Fruit fly (Drosophila melanogaster) Kc167 (cell line): ENCODE measurements around the gene Rhp.

Source experiments
- Myc ChIP-seq: fragments of >200 bp; optimal IDR thresholded peaks from 2 replicates; lab custom pipeline; 2017; ENCODE audit warnings: missing external identifiers
- Sin3A ChIP-seq: fragments of >200 bp; optimal IDR thresholded peaks from 2 replicates; lab custom pipeline; 2018; ENCODE audit warnings: missing external identifiers
- h ChIP-seq: fragments of >200 bp; optimal IDR thresholded peaks from 3 replicates; lab custom pipeline; 2018; ENCODE audit warnings: missing external identifiers
- insv ChIP-seq: fragments of >200 bp; optimal IDR thresholded peaks from 3 replicates; lab custom pipeline; 2018; ENCODE audit warnings: missing external identifiers
- psq ChIP-seq: fragments of >200 bp; optimal IDR thresholded peaks from 2 replicates; lab custom pipeline; 2017; ENCODE audit warnings: missing external identifiers
- ttk ChIP-seq: sonication (Bioruptor generic); optimal IDR thresholded peaks from 2 replicates; lab custom pipeline; 2017; ENCODE audit warnings: missing external identifiers

The Rhp gene

DNA sequence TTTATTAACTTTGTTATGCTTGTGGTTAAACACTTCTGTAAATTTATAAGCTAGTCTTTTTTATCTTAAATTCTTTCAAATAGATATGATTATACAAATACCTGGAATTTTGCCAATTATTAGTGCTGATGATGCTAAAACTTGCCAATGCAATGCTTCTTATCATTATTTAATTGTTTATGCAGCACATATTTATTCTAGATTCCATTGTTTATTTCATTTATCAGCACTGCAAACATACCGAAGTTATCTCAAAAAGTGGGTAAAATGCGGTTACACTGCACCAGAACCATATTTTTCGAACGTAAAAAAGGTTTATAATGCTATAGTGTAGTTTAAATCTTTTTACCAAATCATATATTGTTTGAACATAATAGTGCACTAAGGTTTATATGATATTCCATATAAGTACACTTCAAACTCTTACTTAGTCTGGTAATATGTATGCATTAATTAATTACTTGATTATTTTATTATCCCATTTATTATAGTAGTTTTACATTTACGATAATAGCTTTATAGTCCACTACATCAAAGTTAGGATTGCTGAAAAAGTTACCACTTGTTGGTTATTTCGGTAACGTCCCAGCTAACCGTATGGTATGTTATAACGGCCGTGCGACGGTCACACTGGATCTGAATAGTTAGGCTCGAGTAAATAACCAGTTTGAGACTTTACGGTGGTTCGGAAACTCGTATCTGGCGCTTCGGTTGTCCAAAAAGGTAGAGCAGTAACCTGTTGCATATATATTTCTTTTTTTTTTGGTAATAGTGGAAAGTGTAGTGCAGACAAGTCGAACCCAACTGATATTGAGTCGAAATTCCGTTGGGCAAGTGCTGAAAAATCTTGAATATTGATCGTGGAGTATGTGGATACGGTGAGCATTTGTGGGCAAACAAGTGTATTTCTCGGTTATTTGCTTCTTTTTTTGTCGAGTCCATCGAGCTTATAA lies at the start of gene Rhp:
Rhp (plus strand) TSS at position 663 of the 953 bp plus-strand sequence.
- TF ChIP-seq insv (lab: Kevin White, UChicago) (no peak), psq (lab: Kevin White, UChicago) (no peak), ttk (lab: Kevin White, UChicago) (no peak), h (no peak), Sin3A (lab: Kevin White, UChicago) (no peak), Myc (lab: Kevin White, UChicago) (no peak)

DNA sequence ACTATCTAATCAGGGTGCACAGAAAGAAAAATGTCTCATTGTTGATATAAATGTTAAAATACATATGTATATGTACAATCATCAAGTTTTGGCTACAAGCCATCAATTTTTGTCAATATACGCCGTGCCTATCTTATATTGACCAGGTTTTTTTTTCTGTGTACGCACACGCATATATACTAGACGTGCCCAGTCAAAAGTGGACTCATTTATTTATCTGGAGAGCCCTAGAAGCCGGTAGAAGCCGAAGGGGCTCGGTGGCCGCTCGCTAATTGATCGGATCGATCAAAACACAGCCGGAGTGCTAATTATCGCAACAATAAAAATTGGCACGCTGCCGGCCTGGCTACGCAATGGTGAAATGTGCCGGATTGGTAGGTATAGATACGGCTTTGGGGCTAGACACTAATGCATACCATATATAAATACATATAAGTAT lies 48.4 kb upstream of the Rhp start:
- TF ChIP-seq insv (lab: Kevin White, UChicago) (no peak), Myc (lab: Kevin White, UChicago) (no peak)

DNA sequence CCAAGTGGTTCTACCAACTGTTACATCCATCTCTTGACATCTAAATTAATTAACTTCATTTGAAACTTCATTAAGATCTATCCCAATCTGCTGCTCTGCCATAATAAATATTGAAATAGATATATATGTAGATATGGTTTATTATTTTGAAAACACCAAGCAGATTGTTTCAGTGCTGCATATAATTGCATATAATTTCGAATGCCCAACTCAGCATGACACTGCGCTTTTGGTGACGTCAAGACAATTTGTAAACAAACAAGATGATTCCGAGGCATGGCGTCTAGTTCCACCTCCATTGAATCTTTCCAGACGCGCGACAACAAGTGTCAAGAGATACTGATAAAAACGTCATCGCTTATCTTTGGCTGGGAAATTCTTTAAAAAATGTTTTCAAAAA lies 47.8 kb upstream of the Rhp start:
- TF ChIP-seq h (no peak), ttk (lab: Kevin White, UChicago) (no peak), insv (lab: Kevin White, UChicago) (no peak), Myc (lab: Kevin White, UChicago) (no peak), psq (lab: Kevin White, UChicago) (no peak), Sin3A (lab: Kevin White, UChicago) (no peak)

DNA sequence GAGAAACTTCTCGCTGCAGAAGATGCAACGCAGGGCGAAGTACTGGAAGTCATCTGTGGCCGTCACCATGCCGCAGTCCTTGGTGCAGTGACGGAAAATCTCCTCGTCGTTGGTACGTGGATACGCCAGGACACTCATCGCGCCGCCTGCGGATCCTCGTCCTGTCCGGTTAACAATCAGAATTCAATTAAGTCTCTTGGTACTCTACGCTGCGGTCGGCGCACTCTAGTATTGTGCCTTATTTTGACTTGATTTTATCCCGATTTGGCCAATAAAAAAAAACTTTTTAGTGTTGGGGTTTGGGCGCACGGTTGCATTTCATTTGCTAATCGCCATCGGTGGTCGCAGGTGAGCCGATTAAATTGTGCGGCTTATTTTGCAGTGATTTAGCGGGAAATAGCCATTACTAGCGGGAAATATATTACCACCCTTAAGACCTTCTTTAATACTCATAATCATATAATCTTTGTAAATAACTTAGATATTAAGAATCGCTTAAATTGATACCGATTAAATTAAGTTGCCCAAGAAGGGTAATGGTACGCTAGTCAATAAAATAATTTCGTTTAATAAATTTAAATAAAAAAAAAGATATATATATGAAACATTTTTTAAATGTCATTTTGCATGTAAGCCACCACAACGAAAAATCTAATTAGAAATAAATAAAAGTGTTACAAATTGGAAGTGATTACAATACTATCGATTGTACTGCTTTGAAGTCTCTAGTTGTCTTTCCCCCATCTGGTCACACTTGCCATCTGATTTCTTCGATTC lies 42.6 kb upstream of the Rhp start, which contains the start of the genes CG8944 and CCT6:
CG8944 (minus strand) TSS at position 327 of the 777 bp plus-strand sequence.
CCT6 (plus strand) TSS at position 744 of the 777 bp plus-strand sequence.
- TF ChIP-seq Myc (lab: Kevin White, UChicago) = no peak
- TF ChIP-seq psq (lab: Kevin White, UChicago) = no peak
- TF ChIP-seq Sin3A (lab: Kevin White, UChicago) = no peak
- no peak for TF ChIP-seq ttk (lab: Kevin White, UChicago)
- no peak for TF ChIP-seq h
- TF ChIP-seq insv (lab: Kevin White, UChicago) = no peak

DNA sequence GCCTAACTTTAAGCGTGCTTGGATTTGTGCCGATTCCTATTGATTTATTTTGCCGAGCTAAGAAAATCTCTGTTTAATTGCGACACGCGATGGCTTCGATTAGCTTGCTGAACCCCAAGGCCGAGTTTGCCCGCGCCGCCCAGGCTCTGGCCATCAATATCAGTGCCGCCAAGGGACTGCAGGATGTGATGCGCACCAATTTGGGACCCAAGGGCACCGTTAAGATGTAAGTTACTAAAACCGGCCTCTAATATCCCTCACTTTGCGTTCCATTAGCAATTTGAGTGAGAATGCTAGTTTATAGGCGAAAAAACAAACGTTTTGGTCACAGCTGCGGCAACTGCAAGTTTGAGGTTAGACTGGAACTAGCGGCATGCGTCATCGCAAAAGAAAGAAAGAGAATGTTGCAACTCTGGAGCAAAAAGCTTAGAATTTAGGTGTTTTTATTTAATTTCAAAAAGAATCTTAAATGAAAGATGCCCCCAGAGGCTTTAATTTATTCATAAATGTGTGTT lies 42.0 kb upstream of the Rhp start:
- TF ChIP-seq h = no peak
- TF ChIP-seq insv (lab: Kevin White, UChicago) = no peak
- TF ChIP-seq ttk (lab: Kevin White, UChicago) = no peak
- TF ChIP-seq psq (lab: Kevin White, UChicago) = no peak
- no peak for TF ChIP-seq Myc (lab: Kevin White, UChicago)
- no peak for TF ChIP-seq Sin3A (lab: Kevin White, UChicago)

DNA sequence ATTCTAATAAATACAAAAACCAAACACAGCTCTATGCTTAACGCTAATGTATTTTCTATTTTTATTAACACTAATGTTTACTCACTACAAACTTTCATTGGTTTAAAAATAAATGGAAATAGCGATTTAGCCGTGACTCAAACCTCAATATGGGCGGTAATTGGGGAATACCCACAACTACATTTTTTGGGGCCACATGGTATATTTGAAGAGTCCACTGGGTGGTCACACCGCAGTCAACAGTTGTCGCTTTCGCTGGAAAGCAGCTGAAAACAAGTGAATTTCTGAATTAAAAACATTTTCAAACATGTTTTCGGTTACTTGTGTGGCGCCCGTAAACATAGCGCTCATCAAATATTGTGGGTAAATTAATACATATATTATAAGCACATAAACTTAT lies 39.8 kb upstream of the Rhp start, which contains the start of gene Mvd:
Mvd (plus strand) TSS at position 222 of the 400 bp plus-strand sequence.
- TF ChIP-seq insv (lab: Kevin White, UChicago) = no peak
- no peak for TF ChIP-seq Myc (lab: Kevin White, UChicago)
- TF ChIP-seq ttk (lab: Kevin White, UChicago) = no peak
- TF ChIP-seq h = no peak
- no peak for TF ChIP-seq psq (lab: Kevin White, UChicago)
- TF ChIP-seq Sin3A (lab: Kevin White, UChicago) = no peak

DNA sequence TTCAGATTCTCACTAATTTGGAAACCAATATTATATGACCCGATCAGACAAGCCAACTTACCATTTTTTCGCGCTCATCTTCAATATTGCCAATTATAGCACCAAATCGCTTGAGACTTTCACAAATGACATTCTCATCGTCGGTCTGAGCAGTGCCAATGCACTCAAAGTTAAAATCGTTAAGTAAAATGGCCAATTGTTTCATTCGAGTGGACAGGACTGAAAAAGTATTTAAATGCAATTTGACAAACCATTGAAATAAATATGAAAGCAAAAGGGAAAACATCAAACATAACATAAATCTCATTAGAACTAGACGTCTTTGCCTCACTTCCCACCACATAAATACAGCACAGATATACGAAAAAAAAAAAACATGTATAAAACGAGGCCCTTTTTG lies 32.7 kb upstream of the Rhp start, which contains the start of gene CG8260:
CG8260 (plus strand) TSS at position 301 of the 400 bp plus-strand sequence.
- TF ChIP-seq psq (lab: Kevin White, UChicago) (no peak), Myc (lab: Kevin White, UChicago) (no peak), ttk (lab: Kevin White, UChicago) (no peak), h (no peak), insv (lab: Kevin White, UChicago) (no peak), Sin3A (lab: Kevin White, UChicago) (no peak)

DNA sequence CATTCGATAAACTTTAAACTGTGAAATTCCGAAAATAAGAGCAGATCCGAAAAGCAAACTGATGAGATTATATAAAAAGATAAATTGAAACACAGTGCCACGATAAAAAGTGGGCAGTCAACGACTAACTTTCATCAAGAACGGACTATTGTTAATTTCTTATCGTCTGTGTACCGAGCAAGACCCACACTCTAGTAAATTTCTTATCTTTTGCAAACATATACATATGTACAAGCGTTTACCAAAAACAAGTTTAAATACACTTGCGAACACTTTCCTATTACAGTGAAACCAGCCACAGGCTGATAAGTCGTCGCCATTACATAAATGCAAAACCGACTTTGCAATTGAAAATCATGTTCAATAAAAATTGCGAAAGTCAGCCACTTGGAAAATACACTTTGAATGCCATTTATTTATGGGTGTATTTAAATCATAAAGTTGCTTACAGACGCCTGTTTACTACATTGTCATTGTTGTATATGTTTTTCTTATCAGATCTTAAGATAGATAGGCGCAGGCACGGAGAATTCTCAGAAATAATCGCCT lies 29.9 kb upstream of the Rhp start:
- TF ChIP-seq insv (lab: Kevin White, UChicago) = no peak
- no peak for TF ChIP-seq Myc (lab: Kevin White, UChicago)
- no peak for TF ChIP-seq Sin3A (lab: Kevin White, UChicago)
- TF ChIP-seq psq (lab: Kevin White, UChicago) = no peak
- TF ChIP-seq ttk (lab: Kevin White, UChicago) = no peak
- TF ChIP-seq h = no peak

DNA sequence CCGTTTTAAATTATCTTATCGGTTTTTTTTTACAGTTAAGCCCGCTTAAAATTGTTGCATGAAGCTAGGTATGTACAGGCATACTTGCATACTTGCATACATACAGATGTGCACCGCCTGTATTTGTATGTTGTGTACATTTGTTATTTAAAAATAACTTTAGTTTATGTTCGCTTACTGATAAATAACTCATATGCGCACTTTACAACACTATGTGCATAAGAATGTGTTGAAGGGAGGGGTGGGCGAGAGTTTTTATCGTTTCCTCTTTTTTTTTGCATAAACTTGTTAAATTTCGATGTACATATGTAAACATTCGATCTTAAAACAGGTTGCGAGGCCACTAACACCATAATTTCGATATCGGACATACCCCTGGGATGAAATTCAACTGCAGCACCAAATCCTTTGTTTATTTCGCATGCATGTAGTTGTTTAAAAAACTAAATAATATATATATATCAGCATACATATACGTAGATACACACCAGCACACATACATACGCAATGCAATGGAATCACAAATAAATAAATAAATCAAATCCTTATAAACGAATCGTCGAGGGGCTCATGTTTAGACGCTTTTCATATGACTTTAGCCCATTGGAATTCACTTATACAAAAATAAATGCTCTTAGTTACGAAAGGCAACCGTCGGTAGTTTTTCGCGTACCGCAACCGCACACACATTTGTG lies 28.8 kb upstream of the Rhp start:
- TF ChIP-seq h (no peak), Myc (lab: Kevin White, UChicago) (no peak), Sin3A (lab: Kevin White, UChicago) (no peak), insv (lab: Kevin White, UChicago) (no peak), ttk (lab: Kevin White, UChicago) (no peak), psq (lab: Kevin White, UChicago) (no peak)
